Worm (Caenorhabditis elegans) whole organism, midembryonic: ENCODE data around the gene F49F1.17.

Experiments used
- T22C8.4 ChIP-seq: fragments of 200-800 bp; sonication (Bioruptor generic); IDR thresholded peaks from 2 replicates; pipeline ENCODE4 v1.3.6; 2022; ENCODE audit warnings: missing genetic modification characterization, missing compliant biosample characterization
- cog-1 ChIP-seq: sonication (generic microtip); optimal IDR thresholded peaks from 2 replicates; lab custom pipeline; 2016; ENCODE audit warnings: missing genetic modification characterization, missing compliant biosample characterization
- flt-1 ChIP-seq: fragments of 200-800 bp; sonication (Bioruptor generic); IDR thresholded peaks from 2 replicates; pipeline ENCODE4 v1.3.6; 2022; ENCODE audit warnings: missing genetic modification characterization, missing compliant biosample characterization
- klf-2 ChIP-seq: fragments of 200-800 bp; sonication (Bioruptor generic); conservative IDR thresholded peaks from 2 replicates; pipeline ENCODE4 v1.3.6; 2022; ENCODE audit warnings: missing genetic modification reagents, missing genetic modification characterization, missing compliant biosample characterization
- med-1 ChIP-seq: sonication (generic microtip); optimal IDR thresholded peaks from 2 replicates; lab custom pipeline; 2017; ENCODE audit warnings: missing genetic modification characterization, mild to moderate bottlenecking, missing compliant biosample characterization, antibody characterized with exemption, missing genetic modification reagents; ENCODE audit not compliant: insufficient read depth
- ref-1 ChIP-seq: fragments of 200-800 bp; sonication (Bioruptor generic); conservative IDR thresholded peaks from 2 replicates; pipeline ENCODE4 v1.3.6; 2022; ENCODE audit warnings: missing genetic modification reagents, missing genetic modification characterization, missing compliant biosample characterization
- tab-1 ChIP-seq: fragments of 200-800 bp; sonication (Bioruptor generic); IDR thresholded peaks from 2 replicates; pipeline ENCODE4 v1.3.6; 2022; ENCODE audit warnings: missing genetic modification characterization, missing compliant biosample characterization
- ztf-23 ChIP-seq: fragments of 200-800 bp; sonication (Bioruptor generic); IDR thresholded peaks from 2 replicates; pipeline ENCODE4 v1.3.6; 2022; ENCODE audit warnings: missing genetic modification reagents, missing genetic modification characterization, missing compliant biosample characterization
- ztf-29 ChIP-seq: fragments of 200-800 bp; sonication (Bioruptor generic); IDR thresholded peaks from 2 replicates; pipeline ENCODE4 v1.3.6; 2022; ENCODE audit warnings: missing genetic modification reagents, missing genetic modification characterization, missing compliant biosample characterization

F49F1.17 gene

ce11 chrIV:4108767-4109166 is 26.9 kb downstream of the F49F1.17 start, which contains the start of gene C35B1.7:
Gene C35B1.7, plus strand, starts transcription at chrIV:4109067.
- TF ChIP-seq tab-1 (GFP tag; lab: Robert Waterston, UW) (no peak), cog-1 (no peak), ref-1 (GFP tag; lab: Robert Waterston, UW) (no peak), ztf-23 (GFP tag; lab: Robert Waterston, UW) (no peak), ztf-29 (GFP tag; lab: Robert Waterston, UW) (no peak), klf-2 (GFP tag; lab: Robert Waterston, UW) (no peak), flt-1 (GFP tag; lab: Robert Waterston, UW) (no peak), T22C8.4 (no peak), med-1 (GFP tag; lab: Kevin White, UChicago) (no peak)

DNA sequence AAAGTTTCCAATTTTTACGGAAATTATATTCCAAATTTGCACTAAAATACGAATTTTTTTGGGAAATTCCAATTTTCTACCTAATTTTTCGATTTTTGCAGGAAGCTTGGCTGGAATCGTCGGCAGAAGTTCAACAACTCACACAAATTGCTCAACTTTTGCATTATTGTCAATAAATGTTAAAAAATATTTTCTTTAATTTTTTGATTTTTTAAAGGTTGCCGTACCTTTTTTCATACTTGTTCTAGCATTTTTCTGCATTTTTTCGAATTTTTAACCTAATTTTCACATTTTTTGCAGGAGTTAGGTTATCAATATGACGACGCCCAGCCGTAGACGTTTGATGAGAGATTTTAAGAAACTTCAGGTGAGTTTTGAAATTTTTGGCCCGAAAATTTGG is 32.9 kb downstream of the F49F1.17 start, which contains the start of gene ubc-1:
TSS of gene ubc-1 (plus strand) at position 301 of the 400 bp plus-strand sequence.
- no peak for TF ChIP-seq ztf-29 (GFP tag; lab: Robert Waterston, UW)
- TF ChIP-seq cog-1 = no peak
- no peak for TF ChIP-seq tab-1 (GFP tag; lab: Robert Waterston, UW)
- TF ChIP-seq T22C8.4 = no peak
- no peak for TF ChIP-seq flt-1 (GFP tag; lab: Robert Waterston, UW)

DNA sequence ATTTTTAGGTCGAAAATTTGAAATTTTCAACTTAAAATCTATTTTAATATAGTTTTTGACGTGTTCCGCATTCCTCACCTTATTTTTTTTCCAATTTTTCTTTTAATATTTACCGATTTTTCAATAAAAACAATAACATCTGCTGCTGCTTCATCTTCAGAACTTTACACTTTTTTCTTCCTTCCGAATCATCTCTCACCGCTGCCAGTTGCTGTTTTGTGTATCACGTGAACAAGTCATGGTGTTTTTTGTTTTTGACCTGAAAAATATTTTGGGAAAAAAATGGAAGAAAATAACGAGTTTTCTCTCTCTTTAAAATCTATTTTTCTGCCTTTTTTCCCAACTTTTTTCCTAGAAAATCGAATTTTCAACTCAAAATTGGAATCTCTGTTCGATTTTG is 35.9 kb downstream of the F49F1.17 start:
- TF ChIP-seq tab-1 (GFP tag; lab: Robert Waterston, UW) (no peak), klf-2 (GFP tag; lab: Robert Waterston, UW) (no peak), T22C8.4 (no peak), cog-1 (no peak), ref-1 (GFP tag; lab: Robert Waterston, UW) (no peak), flt-1 (GFP tag; lab: Robert Waterston, UW) (no peak), ztf-23 (GFP tag; lab: Robert Waterston, UW) (no peak), med-1 (GFP tag; lab: Kevin White, UChicago) (no peak)

DNA sequence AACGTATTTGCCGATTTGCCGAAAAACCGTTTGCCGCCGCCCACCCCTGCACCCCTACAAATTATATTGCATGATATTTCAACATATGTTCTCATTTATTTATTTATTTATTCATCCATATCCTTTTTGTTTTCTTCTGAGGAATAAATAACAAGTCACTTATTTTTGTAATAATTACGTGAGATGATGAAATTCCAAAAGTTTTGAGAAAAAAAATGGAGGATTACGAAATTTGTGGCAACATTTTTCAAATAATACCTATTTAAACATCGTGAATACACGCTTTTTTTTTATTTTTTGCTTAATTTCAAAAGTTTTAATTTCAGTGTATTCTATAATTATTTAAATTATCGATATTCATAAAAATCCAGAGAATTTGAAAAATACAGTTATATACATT is 38.7 kb downstream of the F49F1.17 start:
- TF ChIP-seq ztf-29 (GFP tag; lab: Robert Waterston, UW) (no peak), flt-1 (GFP tag; lab: Robert Waterston, UW) (no peak), ref-1 (GFP tag; lab: Robert Waterston, UW) (no peak), ztf-23 (GFP tag; lab: Robert Waterston, UW) (no peak), med-1 (GFP tag; lab: Kevin White, UChicago) (no peak), tab-1 (GFP tag; lab: Robert Waterston, UW) (no peak), T22C8.4 (no peak), klf-2 (GFP tag; lab: Robert Waterston, UW) (no peak), cog-1 (no peak)

DNA sequence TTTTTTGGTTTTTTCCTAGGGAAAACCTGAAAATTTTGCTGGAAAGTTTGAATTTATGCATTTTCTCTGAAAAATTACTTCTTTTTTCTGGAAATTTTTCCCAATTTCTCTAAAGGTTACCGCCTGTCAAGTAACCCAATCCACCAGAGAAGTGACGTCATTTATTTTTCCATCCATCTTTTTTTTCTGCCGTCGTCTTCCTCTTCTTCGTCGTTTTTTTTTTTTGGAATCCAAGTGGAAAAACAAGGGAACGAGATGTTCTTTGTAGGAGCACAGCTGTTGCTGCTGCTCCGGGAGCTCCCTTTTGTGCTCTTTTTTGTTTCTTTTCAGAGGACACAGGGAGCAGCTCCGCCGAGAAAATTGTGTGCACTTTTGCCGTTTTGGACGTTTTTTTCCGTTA is 41.3 kb downstream of the F49F1.17 start:
- no peak for TF ChIP-seq med-1 (GFP tag; lab: Kevin White, UChicago)
- no peak for TF ChIP-seq ztf-29 (GFP tag; lab: Robert Waterston, UW)
- TF ChIP-seq tab-1 (GFP tag; lab: Robert Waterston, UW) = no peak
- no peak for TF ChIP-seq flt-1 (GFP tag; lab: Robert Waterston, UW)
- no peak for TF ChIP-seq cog-1
- no peak for TF ChIP-seq klf-2 (GFP tag; lab: Robert Waterston, UW)
- no peak for TF ChIP-seq T22C8.4
- TF ChIP-seq ref-1 (GFP tag; lab: Robert Waterston, UW) = no peak
- no peak for TF ChIP-seq ztf-23 (GFP tag; lab: Robert Waterston, UW)

- no peak for TF ChIP-seq med-1 (GFP tag; lab: Kevin White, UChicago)
- peak; percentile 85 for TF ChIP-seq ztf-29 (GFP tag; lab: Robert Waterston, UW)
- TF ChIP-seq flt-1 (GFP tag; lab: Robert Waterston, UW) = no peak
- TF ChIP-seq T22C8.4 = peak; percentile 73; the same call in 1 of the 2 replicates
Measured at ce11 chrIV:4093087-4093486, 42.6 kb downstream of the F49F1.17 start.

- TF ChIP-seq flt-1 (GFP tag; lab: Robert Waterston, UW) (no peak), ref-1 (GFP tag; lab: Robert Waterston, UW) (no peak), med-1 (GFP tag; lab: Kevin White, UChicago) (no peak), ztf-23 (GFP tag; lab: Robert Waterston, UW) (no peak), T22C8.4 (no peak), tab-1 (GFP tag; lab: Robert Waterston, UW) (no peak), klf-2 (GFP tag; lab: Robert Waterston, UW) (no peak), cog-1 (no peak), ztf-29 (GFP tag; lab: Robert Waterston, UW) (no peak)
Measured at ce11 chrIV:4085787-4086262, 49.8 kb downstream of the F49F1.17 start, which contains the start of gene C35B1.2. Gene C35B1.2, plus strand, starts transcription at chrIV:4086212.
